Fruit fly (Drosophila melanogaster) whole organism, embryonic: ENCODE results near the gene CG17234.

Source experiments
- ATbp ChIP-seq: fragments of 200-800 bp; sonication (Bioruptor generic); optimal IDR thresholded peaks from 2 replicates; lab custom pipeline; 2017; ENCODE audit warnings: missing biosample characterization, mild to moderate bottlenecking, missing genetic modification characterization, missing genetic modification reagents
- Ada2b ChIP-seq: fragments of 200-800 bp; sonication (Bioruptor generic); IDR thresholded peaks from 2 replicates; pipeline ENCODE4 v1.3.6; 2022; ENCODE audit warnings: missing biosample characterization, missing genetic modification characterization
- Awh ChIP-seq: fragments of 200-800 bp; sonication (Bioruptor generic); IDR thresholded peaks from 2 replicates; pipeline ENCODE4, ENCODE4 v1.3.6; 2022; ENCODE audit warnings: missing biosample characterization, missing genetic modification characterization
- CG10274 ChIP-seq: fragments of 200-800 bp; sonication (Bioruptor generic); optimal IDR thresholded peaks from 3 replicates; lab custom pipeline; 2017; ENCODE audit warnings: missing biosample characterization, mild to moderate bottlenecking, missing genetic modification characterization
- CG12104 ChIP-seq: fragments of 200-800 bp; sonication (Bioruptor generic); optimal IDR thresholded peaks from 3 replicates; lab custom pipeline; 2016; ENCODE audit warnings: missing biosample characterization, missing genetic modification characterization
- CG14710 ChIP-seq: fragments of 200-800 bp; sonication (Bioruptor generic); optimal IDR thresholded peaks from 3 replicates; lab custom pipeline; 2019; ENCODE audit warnings: missing biosample characterization, mild to moderate bottlenecking, missing genetic modification characterization, moderate library complexity
- CG1529 ChIP-seq: fragments of 200-800 bp; sonication (Bioruptor generic); optimal IDR thresholded peaks from 3 replicates; lab custom pipeline; 2018; ENCODE audit warnings: missing biosample characterization, missing genetic modification characterization
- CG17361 ChIP-seq: fragments of 200-800 bp; sonication (Bioruptor generic); IDR thresholded peaks from 3 replicates; pipeline ENCODE4 v1.3.6; 2022; ENCODE audit warnings: missing biosample characterization, missing genetic modification characterization
- CG17568 ChIP-seq: fragments of 200-800 bp; sonication (Bioruptor generic); optimal IDR thresholded peaks from 2 replicates; lab custom pipeline; 2018; ENCODE audit warnings: missing biosample characterization, mild to moderate bottlenecking, missing genetic modification characterization, moderate library complexity
- CG2116 ChIP-seq: fragments of 200-800 bp; sonication (Bioruptor generic); optimal IDR thresholded peaks from 3 replicates; lab custom pipeline; 2018; ENCODE audit warnings: missing biosample characterization, mild to moderate bottlenecking, missing genetic modification characterization
- CG2129 ChIP-seq: fragments of 200-800 bp; sonication (Bioruptor generic); IDR thresholded peaks from 2 replicates; pipeline ENCODE4 v1.3.6; 2022; ENCODE audit warnings: missing biosample characterization, missing genetic modification characterization; ENCODE audit not compliant: partially characterized antibody
- CG2199 ChIP-seq: fragments of 200-800 bp; sonication (Bioruptor generic); IDR thresholded peaks from 3 replicates; pipeline ENCODE4 v1.3.6; 2022; ENCODE audit warnings: missing biosample characterization, missing genetic modification characterization
- CG30020 ChIP-seq: fragments of 200-800 bp; optimal IDR thresholded peaks from 2 replicates; lab custom pipeline; 2019; ENCODE audit warnings: missing biosample characterization, mild to moderate bottlenecking, missing genetic modification characterization, moderate library complexity
- CG30431 ChIP-seq: fragments of 200-800 bp; sonication (Bioruptor generic); optimal IDR thresholded peaks from 2 replicates; lab custom pipeline; 2017; ENCODE audit warnings: missing biosample characterization, missing genetic modification characterization
- CG4360 ChIP-seq: fragments of 200-800 bp; sonication (Bioruptor generic); IDR thresholded peaks from 2 replicates; pipeline ENCODE4 v1.3.6; 2022; ENCODE audit warnings: missing biosample characterization, missing genetic modification characterization
- CG4707 ChIP-seq: fragments of 200-800 bp; sonication (Bioruptor generic); optimal IDR thresholded peaks from 2 replicates; lab custom pipeline; 2018; ENCODE audit warnings: missing biosample characterization, mild to moderate bottlenecking, missing genetic modification characterization, moderate library complexity
- CG7745 ChIP-seq: fragments of 200-800 bp; sonication (Bioruptor generic); optimal IDR thresholded peaks from 2 replicates; lab custom pipeline; 2018; ENCODE audit warnings: missing biosample characterization, mild to moderate bottlenecking, missing genetic modification characterization, moderate library complexity
- CG7786 ChIP-seq: fragments of 200-800 bp; sonication (Bioruptor generic); optimal IDR thresholded peaks from 2 replicates; lab custom pipeline; 2016; ENCODE audit warnings: missing biosample characterization, missing genetic modification characterization
- CG7987 ChIP-seq: fragments of 200-800 bp; sonication (Bioruptor generic); optimal IDR thresholded peaks from 2 replicates; lab custom pipeline; 2018; ENCODE audit warnings: missing biosample characterization, mild to moderate bottlenecking, missing genetic modification characterization, moderate library complexity
- CG9437 ChIP-seq: fragments of 200-800 bp; sonication (Bioruptor generic); optimal IDR thresholded peaks from 2 replicates; lab custom pipeline; 2018; ENCODE audit warnings: missing biosample characterization, mild to moderate bottlenecking, missing genetic modification characterization
- CG9817 ChIP-seq: fragments of 200-800 bp; sonication (Bioruptor generic); optimal IDR thresholded peaks from 2 replicates; lab custom pipeline; 2018; ENCODE audit warnings: missing biosample characterization, mild to moderate bottlenecking, missing genetic modification characterization, moderate library complexity
- Camta ChIP-seq: fragments of 200-800 bp; sonication (Bioruptor generic); optimal IDR thresholded peaks from 2 replicates; lab custom pipeline; 2016; ENCODE audit warnings: missing biosample characterization, missing genetic modification characterization
- Dad ChIP-seq: fragments of 200-800 bp; sonication (Bioruptor generic); optimal IDR thresholded peaks from 3 replicates; lab custom pipeline; 2016; ENCODE audit warnings: missing biosample characterization, missing genetic modification characterization
- Dp ChIP-seq: fragments of 200-800 bp; sonication (Bioruptor generic); optimal IDR thresholded peaks from 2 replicates; lab custom pipeline; 2018; ENCODE audit warnings: missing biosample characterization, mild to moderate bottlenecking, missing genetic modification characterization, moderate library complexity
- Drgx ChIP-seq: fragments of 200-800 bp; sonication (Bioruptor generic); IDR thresholded peaks from 2 replicates; pipeline ENCODE4 v1.3.6; 2022; ENCODE audit warnings: missing biosample characterization, missing genetic modification characterization
- ERR ChIP-seq: fragments of 200-800 bp; sonication (Bioruptor generic); optimal IDR thresholded peaks from 2 replicates; lab custom pipeline; 2016; ENCODE audit warnings: missing biosample characterization, missing genetic modification characterization
- H15 ChIP-seq: fragments of 200-800 bp; sonication (Bioruptor generic); IDR thresholded peaks from 3 replicates; pipeline ENCODE4 v1.3.6; 2022; ENCODE audit warnings: missing biosample characterization, missing genetic modification characterization
- H2.0 ChIP-seq: fragments of 200-800 bp; sonication (Bioruptor generic); IDR thresholded peaks from 2 replicates; pipeline ENCODE4 v1.3.6; 2022; ENCODE audit warnings: missing biosample characterization, missing genetic modification characterization
- HHEX ChIP-seq: fragments of 200-800 bp; sonication (Bioruptor generic); optimal IDR thresholded peaks from 3 replicates; lab custom pipeline; 2017; ENCODE audit warnings: missing biosample characterization, mild to moderate bottlenecking, missing genetic modification characterization, missing genetic modification reagents
- PHDP ChIP-seq: fragments of 200-800 bp; sonication (Bioruptor generic); optimal IDR thresholded peaks from 3 replicates; lab custom pipeline; 2018; ENCODE audit warnings: missing biosample characterization, mild to moderate bottlenecking, missing genetic modification characterization, moderate library complexity
- Sin3A ChIP-seq: fragments of >200 bp; optimal IDR thresholded peaks from 2 replicates; lab custom pipeline; 2018
- Sox102F ChIP-seq: fragments of 200-800 bp; sonication (Bioruptor generic); optimal IDR thresholded peaks from 2 replicates; lab custom pipeline; 2018; ENCODE audit warnings: missing biosample characterization, mild to moderate bottlenecking, missing genetic modification characterization, moderate library complexity
- Ssrp ChIP-seq: fragments of 200-800 bp; sonication (Bioruptor generic); optimal IDR thresholded peaks from 2 replicates; lab custom pipeline; 2018; ENCODE audit warnings: missing biosample characterization, mild to moderate bottlenecking, missing genetic modification characterization, moderate library complexity
- Tbp ChIP-seq: fragments of >200 bp; optimal IDR thresholded peaks from 2 replicates; lab custom pipeline; 2018; ENCODE audit warnings: missing biosample characterization, missing genetic modification characterization
- aop ChIP-seq: fragments of 200-800 bp; sonication (Bioruptor generic); IDR thresholded peaks from 2 replicates; pipeline ENCODE4 v1.3.6; 2022; ENCODE audit warnings: missing biosample characterization, missing genetic modification characterization
- cad ChIP-seq: fragments of >200 bp; optimal IDR thresholded peaks from 2 replicates; lab custom pipeline; 2017; ENCODE audit warnings: missing biosample characterization, missing genetic modification characterization
- corto ChIP-seq: fragments of 200-800 bp; sonication (Bioruptor generic); optimal IDR thresholded peaks from 2 replicates; lab custom pipeline; 2016; ENCODE audit warnings: missing biosample characterization, mild to moderate bottlenecking, missing genetic modification characterization, moderate library complexity
- dmrt99B ChIP-seq: fragments of 200-800 bp; sonication (Bioruptor generic); optimal IDR thresholded peaks from 2 replicates; lab custom pipeline; 2018; ENCODE audit warnings: missing biosample characterization, mild to moderate bottlenecking, missing genetic modification characterization, moderate library complexity
- ewg ChIP-seq: fragments of 200-800 bp; sonication (Bioruptor generic); optimal IDR thresholded peaks from 3 replicates; lab custom pipeline; 2017; ENCODE audit warnings: mild to moderate bottlenecking, missing biosample characterization, missing genetic modification reagents, missing genetic modification characterization
- eyg ChIP-seq: fragments of 200-800 bp; sonication (Bioruptor generic); optimal IDR thresholded peaks from 3 replicates; lab custom pipeline; 2016; ENCODE audit warnings: missing biosample characterization, missing genetic modification characterization
- fd3F ChIP-seq: fragments of 200-800 bp; sonication (Bioruptor generic); optimal IDR thresholded peaks from 2 replicates; lab custom pipeline; 2018; ENCODE audit warnings: missing biosample characterization, mild to moderate bottlenecking, missing genetic modification characterization, moderate library complexity
- ken ChIP-seq: fragments of 200-800 bp; sonication (Bioruptor generic); IDR thresholded peaks from 3 replicates; pipeline ENCODE4 v1.3.6; 2022; ENCODE audit warnings: missing biosample characterization, missing genetic modification characterization
- klu ChIP-seq: fragments of 200-800 bp; sonication (Bioruptor generic); IDR thresholded peaks from 2 replicates; pipeline ENCODE4 v1.3.6; 2022; ENCODE audit warnings: missing biosample characterization, missing genetic modification characterization
- lbe ChIP-seq: fragments of 200-800 bp; sonication (Bioruptor generic); optimal IDR thresholded peaks from 2 replicates; lab custom pipeline; 2016; ENCODE audit warnings: missing biosample characterization, mild to moderate bottlenecking, missing genetic modification characterization
- lov ChIP-seq, 2 experiments: fragments of 200-800 bp in 1 of 2; fragments of >200 bp in 1 of 2; sonication (Bioruptor generic) in 1 of 2; IDR thresholded peaks in 1 of 2; optimal IDR thresholded peaks in 1 of 2; 2 replicates in 1 of 2; 3 replicates in 1 of 2; pipeline versions ENCODE4 v1.3.6 to Lab custom; 2017 to 2022; ENCODE audit warnings: missing biosample characterization in 1 of 2, missing genetic modification characterization in 1 of 2
- pan ChIP-seq, 4 experiments: fragments of >200 bp in 3 of 4; fragments of 200-800 bp in 1 of 4; sonication (Bioruptor generic) in 1 of 4; optimal IDR thresholded peaks in 3 of 4; IDR thresholded peaks in 1 of 4; 2 replicates each; pipeline versions ENCODE4 v1.3.6 to Lab custom; 2017 to 2022; ENCODE audit warnings: missing biosample characterization in 2 of 4, missing genetic modification characterization in 2 of 4, mixed read lengths in 1 of 4
- salm ChIP-seq: fragments of 200-800 bp; sonication (Bioruptor generic); optimal IDR thresholded peaks from 2 replicates; lab custom pipeline; 2018; ENCODE audit warnings: missing biosample characterization, mild to moderate bottlenecking, missing genetic modification characterization
- unpg ChIP-seq: fragments of 200-800 bp; sonication (Bioruptor generic); optimal IDR thresholded peaks from 3 replicates; lab custom pipeline; 2018; ENCODE audit warnings: missing biosample characterization, mild to moderate bottlenecking, missing genetic modification characterization, moderate library complexity
- z ChIP-seq: fragments of 200-800 bp; sonication (Bioruptor generic); IDR thresholded peaks from 3 replicates; pipeline ENCODE4 v1.3.6; 2022; ENCODE audit warnings: missing biosample characterization, missing genetic modification characterization
- zfh2 ChIP-seq: fragments of 200-800 bp; sonication (Bioruptor generic); optimal IDR thresholded peaks from 2 replicates; lab custom pipeline; 2016; ENCODE audit warnings: missing biosample characterization, missing genetic modification characterization

CG17234 gene

DNA sequence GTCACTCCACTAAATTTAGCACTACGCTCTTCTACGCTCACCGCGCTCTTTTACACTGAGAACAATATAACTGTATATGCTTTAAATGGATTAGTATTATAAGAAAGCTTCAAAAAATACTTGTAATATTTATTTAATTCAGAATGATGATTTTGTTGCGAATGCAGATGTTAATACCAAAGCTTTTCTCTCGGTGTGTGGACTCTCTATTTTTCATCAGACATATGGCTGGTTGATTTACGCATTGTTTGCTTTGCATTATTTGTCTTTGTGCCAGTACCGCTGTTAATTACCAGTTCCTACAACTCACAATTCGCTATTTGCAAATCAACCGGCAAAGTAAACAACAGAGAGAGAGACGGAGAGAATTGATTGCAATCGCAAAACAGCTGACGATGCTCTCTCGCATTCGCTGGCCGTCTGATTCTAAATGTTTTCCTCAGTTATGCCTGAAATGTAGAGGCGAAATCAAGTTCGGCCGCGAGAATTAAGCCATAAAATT, 31.1 kb upstream of the CG17234 start (continued):
- TF ChIP-seq eyg (GFP tag; lab: Kevin White, UChicago) (peak; percentile 92), CG2129 (no peak), H15 (GFP tag; lab: Robert Waterston, UW) (peak; percentile 96), zfh2 (GFP tag; lab: Kevin White, UChicago) (peak; percentile 95), Dad (GFP tag; lab: Kevin White, UChicago) (peak; percentile 92), CG2116 (peak; percentile 89), HHEX (GFP tag; lab: Kevin White, UChicago) (peak; percentile 95), Dp (GFP tag; lab: Kevin White, UChicago) (peak; percentile 10), unpg (peak; percentile 95), klu (GFP tag; lab: Robert Waterston, UW) (peak; percentile 95), dmrt99B (tag; lab: Kevin White, UChicago) (peak; percentile 96), Sox102F (GFP tag; lab: Kevin White, UChicago) (peak; percentile 97), Drgx (peak; percentile 99), CG9437 (peak; percentile 93), Ada2b (GFP tag; lab: Robert Waterston, UW) (peak; percentile 98), ewg (peak; percentile 91), Awh (GFP tag; lab: Robert Waterston, UW) (peak; percentile 97), lbe (GFP tag; lab: Kevin White, UChicago) (peak; percentile 97), CG1529 (GFP tag; lab: Kevin White, UChicago) (peak; percentile 95), CG17568 (GFP tag; lab: Kevin White, UChicago) (peak; percentile 93), ATbp (peak; percentile 96), CG14710 (tag; lab: Kevin White, UChicago) (peak; percentile 90), cad (no peak), z (GFP tag; lab: Robert Waterston, UW) (peak; percentile 81), CG7745 (peak; percentile 57), PHDP (tag; lab: Kevin White, UChicago) (peak; percentile 98), H2.0 (GFP tag; lab: Robert Waterston, UW) (peak; percentile 98), Tbp (GFP tag; lab: Kevin White, UChicago) (no peak), Ssrp (peak; percentile 91), lov (optimal IDR thresholded peaks at IDR 0.05; lab: Kevin White, UChicago) (no peak), lov (GFP tag; IDR thresholded peaks at IDR 0.05; lab: Robert Waterston, UW) (peak; percentile 97), salm (tag; lab: Kevin White, UChicago) (peak; percentile 93), CG4360 (peak; percentile 80), CG30431 (peak; percentile 91), Camta (GFP tag; lab: Kevin White, UChicago) (peak; percentile 93), CG12104 (peak; percentile 94), CG10274 (peak; percentile 83), ken (peak; percentile 96), CG9817 (tag; lab: Kevin White, UChicago) (peak; percentile 98), CG30020 (tag; lab: Kevin White, UChicago) (peak; percentile 76), CG17361 (GFP tag; lab: Robert Waterston, UW) (peak; percentile 95), CG7786 (GFP tag; lab: Kevin White, UChicago) (peak; percentile 97), CG2199 (GFP tag; lab: Robert Waterston, UW) (peak; percentile 96), corto (GFP tag; lab: Kevin White, UChicago) (peak; percentile 95), Sin3A (no peak), ERR (GFP tag; lab: Kevin White, UChicago) (peak; percentile 87), CG7987 (GFP tag; lab: Kevin White, UChicago) (peak; percentile 89), fd3F (GFP tag; lab: Kevin White, UChicago) (peak; percentile 94), CG4707 (GFP tag; lab: Kevin White, UChicago) (peak; percentile 84), aop (GFP tag; lab: Robert Waterston, UW) (peak; percentile 97), pan (optimal IDR thresholded peaks at IDR 0.05; lab: Kevin White, UChicago) (no peak), pan (GFP tag; optimal IDR thresholded peaks at IDR 0.05 in 1 of 2, IDR thresholded peaks at IDR 0.05 in 1 of 2) (peak in 1 of 2 experiments; percentile 98)
